Worm (Caenorhabditis elegans) whole organism, L4 larva: Measurements from ENCODE around the gene F54D5.3.

ENCODE experiments used
- F49E8.2 ChIP-seq: sonication (generic microtip); optimal IDR thresholded peaks from 2 replicates; lab custom pipeline; 2016; ENCODE audit warnings: missing compliant biosample characterization, mild to moderate bottlenecking, missing genetic modification characterization, borderline replicate concordance
- R02D3.7 ChIP-seq: fragments of 150-350 bp; sonication (generic microtip); optimal IDR thresholded peaks from 3 replicates; lab custom pipeline; 2014; ENCODE audit warnings: missing biosample characterization, missing genetic modification characterization
- T20F7.1 ChIP-seq: fragments of 200-800 bp; sonication (Bioruptor generic); optimal IDR thresholded peaks from 2 replicates; lab custom pipeline; 2018; ENCODE audit warnings: mild to moderate bottlenecking, missing genetic modification characterization, missing compliant biosample characterization
- T26A8.4 ChIP-seq: fragments of 200-800 bp; sonication (Bioruptor generic); IDR thresholded peaks from 2 replicates; pipeline ENCODE4 v1.3.6; 2022; ENCODE audit warnings: missing genetic modification characterization, missing compliant biosample characterization
- Y48G9A.11 ChIP-seq: fragments of 200-800 bp; sonication (Bioruptor generic); IDR thresholded peaks from 2 replicates; pipeline ENCODE4 v1.3.6; 2022; ENCODE audit warnings: missing genetic modification reagents, missing genetic modification characterization, missing compliant biosample characterization
- Y5F2A.4 ChIP-seq: fragments of 200-800 bp; sonication (Bioruptor generic); optimal IDR thresholded peaks from 2 replicates; lab custom pipeline; 2018; ENCODE audit warnings: mild to moderate bottlenecking, missing genetic modification characterization, missing compliant biosample characterization
- Y75B8A.6 ChIP-seq: fragments of 200-800 bp; sonication (Bioruptor generic); IDR thresholded peaks from 2 replicates; pipeline ENCODE4 v1.3.6; 2022; ENCODE audit warnings: missing genetic modification reagents, missing genetic modification characterization, missing compliant biosample characterization
- aha-1 ChIP-seq: fragments of 150-350 bp; peaks from one replicate; lab custom pipeline; 2014; ENCODE audit warnings: missing biosample characterization, missing genetic modification characterization
- ceh-32 ChIP-seq: sonication (generic microtip); optimal IDR thresholded peaks from 2 replicates; lab custom pipeline; 2016; ENCODE audit warnings: mild to moderate bottlenecking, missing genetic modification characterization, missing compliant biosample characterization; ENCODE audit not compliant: poor library complexity
- ces-1 ChIP-seq: fragments of 150-350 bp; sonication (generic microtip); optimal IDR thresholded peaks from 4 replicates; lab custom pipeline; 2014; ENCODE audit warnings: missing biosample characterization, missing genetic modification reagents, missing genetic modification characterization
- daf-16 ChIP-seq, 3 experiments: sonication (generic microtip); optimal IDR thresholded peaks; 2 replicates each; lab custom pipeline; 2016 to 2017; ENCODE audit warnings: missing genetic modification characterization in 3 of 3, missing genetic modification reagents in 3 of 3, mild to moderate bottlenecking in 2 of 3, missing compliant biosample characterization in 2 of 3, missing biosample characterization in 1 of 3, moderate library complexity in 1 of 3
- dmd-9 ChIP-seq: fragments of 200-800 bp; sonication (Bioruptor generic); IDR thresholded peaks from 2 replicates; pipeline ENCODE4 v1.3.6; 2022; ENCODE audit warnings: missing genetic modification reagents, missing genetic modification characterization, missing compliant biosample characterization
- dpl-1 ChIP-seq: fragments of 150-350 bp; optimal IDR thresholded peaks from 2 replicates; lab custom pipeline; 2014; ENCODE audit warnings: missing biosample characterization, missing genetic modification reagents, missing genetic modification characterization
- dve-1 ChIP-seq: sonication (generic microtip); optimal IDR thresholded peaks from 2 replicates; lab custom pipeline; 2017; ENCODE audit warnings: antibody characterized with exemption, mild to moderate bottlenecking, missing genetic modification characterization, missing compliant biosample characterization; ENCODE audit not compliant: insufficient read depth
- egl-43 ChIP-seq: fragments of 200-800 bp; sonication (Bioruptor generic); IDR thresholded peaks from 2 replicates; pipeline ENCODE4 v1.3.6; 2022; ENCODE audit warnings: missing genetic modification reagents, missing genetic modification characterization, missing compliant biosample characterization
- fkh-10 ChIP-seq: fragments of 150-350 bp; optimal IDR thresholded peaks from 2 replicates; lab custom pipeline; 2014; ENCODE audit warnings: missing biosample characterization, missing genetic modification reagents, missing genetic modification characterization
- hif-1 ChIP-seq, 2 experiments: sonication (generic microtip); optimal IDR thresholded peaks; 2 replicates each; lab custom pipeline; 2016 to 2017; ENCODE audit warnings: missing compliant biosample characterization in 2 of 2, missing genetic modification characterization in 2 of 2, missing genetic modification reagents in 2 of 2, missing genotype in 2 of 2, mild to moderate bottlenecking in 1 of 2
- hlh-11 ChIP-seq: fragments of 200-800 bp; sonication (Bioruptor generic); optimal IDR thresholded peaks from 2 replicates; lab custom pipeline; 2018; ENCODE audit warnings: mild to moderate bottlenecking, missing genetic modification characterization, missing compliant biosample characterization
- hlh-30 ChIP-seq: sonication (generic microtip); optimal IDR thresholded peaks from 2 replicates; lab custom pipeline; 2017; ENCODE audit warnings: antibody characterized with exemption, mild to moderate bottlenecking, missing genetic modification characterization, missing compliant biosample characterization; ENCODE audit not compliant: insufficient read depth
- hmg-1.1 ChIP-seq: fragments of 200-800 bp; sonication (Bioruptor generic); IDR thresholded peaks from 2 replicates; pipeline ENCODE4 v1.3.6; 2022; ENCODE audit warnings: missing genetic modification reagents, missing genetic modification characterization, missing compliant biosample characterization
- lsy-2 ChIP-seq, 2 experiments: fragments of 150-350 bp in 1 of 2; sonication (generic microtip) in 1 of 2; optimal IDR thresholded peaks; 2 replicates each; lab custom pipeline; 2014 to 2017; ENCODE audit warnings: missing biosample characterization in 2 of 2, missing genetic modification characterization in 2 of 2
- madf-9 ChIP-seq: fragments of 200-800 bp; sonication (Bioruptor generic); conservative IDR thresholded peaks from 2 replicates; pipeline ENCODE4 v1.3.6; 2022; ENCODE audit warnings: missing genetic modification reagents, missing genetic modification characterization, missing compliant biosample characterization
- mdl-1 ChIP-seq, 2 experiments: fragments of 150-350 bp in 1 of 2; sonication (generic microtip) in 1 of 2; optimal IDR thresholded peaks; 2 replicates each; lab custom pipeline; 2014 to 2017; ENCODE audit warnings: missing biosample characterization in 2 of 2, missing genetic modification characterization in 2 of 2
- mdt-29 ChIP-seq: fragments of 200-800 bp; sonication (Bioruptor generic); IDR thresholded peaks from 2 replicates; pipeline ENCODE4 v1.3.6; 2022; ENCODE audit warnings: missing genetic modification reagents, missing genetic modification characterization, missing compliant biosample characterization
- mes-2 ChIP-seq: sonication (generic microtip); optimal IDR thresholded peaks from 2 replicates; lab custom pipeline; 2016; ENCODE audit warnings: missing genotype, mild to moderate bottlenecking, missing genetic modification characterization, missing compliant biosample characterization; ENCODE audit not compliant: poor library complexity, severe bottlenecking
- mxl-3 ChIP-seq: fragments of 200-800 bp; sonication (Bioruptor generic); optimal IDR thresholded peaks from 2 replicates; lab custom pipeline; 2018; ENCODE audit warnings: mild to moderate bottlenecking, missing genetic modification characterization, missing compliant biosample characterization
- nhr-6 ChIP-seq: fragments of 150-350 bp; optimal IDR thresholded peaks from 2 replicates; lab custom pipeline; 2014; ENCODE audit warnings: missing biosample characterization, missing genetic modification characterization
- pha-4 ChIP-seq, 2 experiments: fragments of 150-350 bp in 1 of 2; fragments of 200-800 bp in 1 of 2; sonication (Bioruptor generic) in 1 of 2; IDR thresholded peaks in 1 of 2; optimal IDR thresholded peaks in 1 of 2; 2 replicates each; pipeline versions ENCODE4 v1.3.6 to Lab custom; 2014 to 2022; ENCODE audit warnings: missing genetic modification characterization in 2 of 2, missing genetic modification reagents in 2 of 2, missing biosample characterization in 1 of 2, missing compliant biosample characterization in 1 of 2
- rbr-2 ChIP-seq: sonication (generic microtip); optimal IDR thresholded peaks from 2 replicates; lab custom pipeline; 2016; ENCODE audit warnings: missing genotype, missing genetic modification characterization, missing compliant biosample characterization
- unc-130 ChIP-seq: sonication (generic microtip); optimal IDR thresholded peaks from 2 replicates; lab custom pipeline; 2016; ENCODE audit warnings: missing genetic modification reagents, missing genetic modification characterization, missing compliant biosample characterization
- zag-1 ChIP-seq: fragments of 150-350 bp; optimal IDR thresholded peaks from 2 replicates; lab custom pipeline; 2014; ENCODE audit warnings: missing biosample characterization, missing genetic modification characterization
- zfp-2 ChIP-seq: sonication (generic microtip); optimal IDR thresholded peaks from 2 replicates; lab custom pipeline; 2016; ENCODE audit warnings: mild to moderate bottlenecking, missing genetic modification characterization, missing compliant biosample characterization
- zip-2 ChIP-seq: fragments of 150-350 bp; optimal IDR thresholded peaks from 2 replicates; lab custom pipeline; 2014; ENCODE audit warnings: missing biosample characterization, missing genetic modification characterization

Gene F54D5.3

DNA sequence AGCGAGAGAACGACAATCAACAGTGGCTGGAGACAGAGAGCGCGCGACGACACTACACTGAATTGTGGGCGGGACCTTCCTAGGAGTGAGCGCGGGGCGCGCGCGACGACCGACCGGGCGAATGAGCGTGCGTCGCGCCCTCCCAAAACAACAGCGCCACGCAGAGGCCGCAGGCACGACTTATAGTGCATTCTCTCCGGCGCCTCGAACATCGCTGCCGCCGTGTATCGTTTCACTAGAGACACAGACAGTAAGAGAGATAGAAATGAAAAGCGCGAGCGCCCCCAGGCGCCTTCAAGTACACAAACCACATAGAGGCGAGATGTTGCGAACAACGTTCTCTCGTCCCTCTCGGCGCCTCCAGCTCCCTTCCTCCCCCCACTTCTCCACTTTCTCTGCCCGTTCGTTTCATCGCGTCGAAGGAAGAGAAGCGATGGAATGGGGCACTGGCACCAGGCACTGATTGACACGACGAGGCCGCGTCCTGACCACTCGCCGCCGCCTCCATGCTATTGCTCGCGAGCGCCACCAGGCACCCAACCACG, 48.4 kb downstream of the F54D5.3 start (continued):
- TF ChIP-seq F49E8.2 (tag; lab: Kevin White, UChicago) (no peak), dve-1 (tag; lab: Kevin White, UChicago) (peak; percentile 76), unc-130 (GFP tag; lab: Kevin White, UChicago) (no peak), T20F7.1 (GFP tag; lab: Kevin White, UChicago) (no peak), nhr-6 (tag; lab: Kevin White, UChicago) (peak; percentile 16), Y5F2A.4 (GFP tag; lab: Kevin White, UChicago) (no peak), zag-1 (tag; lab: Kevin White, UChicago) (no peak), zip-2 (tag; lab: Kevin White, UChicago) (no peak), rbr-2 (tag; lab: Kevin White, UChicago) (peak; percentile 91), mdt-29 (GFP tag; lab: Robert Waterston, UW) (peak; percentile 45; the same call in 1 of the 2 replicates), ceh-32 (peak; percentile 16)
- TF ChIP-seq, all 104 proteins: peak for 56

- peak in 1 of 2 experiments; percentile 1 for TF ChIP-seq lsy-2 (tag; optimal IDR thresholded peaks at IDR 0.05; lab: Kevin White, UChicago)
- TF ChIP-seq pha-4 (GFP tag; IDR thresholded peaks at IDR 0.05; lab: Robert Waterston, UW), result no peak
- peak; percentile 56 for TF ChIP-seq pha-4 (tag; optimal IDR thresholded peaks at IDR 0.05; lab: Kevin White, UChicago)
- TF ChIP-seq R02D3.7 (tag; lab: Kevin White, UChicago), result no peak
Observed at ce11 chrII:11620630-11621246, 49.1 kb downstream of the F54D5.3 start.

- peak in 1 of 2 experiments; percentile 18 for TF ChIP-seq hif-1 (tag; optimal IDR thresholded peaks at IDR 0.05; lab: Kevin White, UChicago)
- TF ChIP-seq zfp-2 (tag; lab: Kevin White, UChicago), result no peak
- TF ChIP-seq hlh-30, result peak; percentile 46
- TF ChIP-seq mxl-3 (GFP tag; lab: Kevin White, UChicago), result no peak
- peak; percentile 7 for TF ChIP-seq hlh-11
- TF ChIP-seq mdl-1 (tag; optimal IDR thresholded peaks at IDR 0.05; lab: Kevin White, UChicago), result peak in 1 of 2 experiments; percentile 55
- no peak for TF ChIP-seq dmd-9 (GFP tag; lab: Robert Waterston, UW)
- TF ChIP-seq T26A8.4 (GFP tag; lab: Robert Waterston, UW), result no peak
- TF ChIP-seq daf-16 (GFP tag; optimal IDR thresholded peaks at IDR 0.05; lab: Kevin White, UChicago), result peak in 1 of 2 experiments; percentile 11
- no peak for TF ChIP-seq daf-16 (tag; optimal IDR thresholded peaks at IDR 0.05; lab: Kevin White, UChicago)
- peak in 1 of 2 experiments; percentile 37 for TF ChIP-seq lsy-2 (tag; optimal IDR thresholded peaks at IDR 0.05; lab: Kevin White, UChicago)
- TF ChIP-seq ces-1, result peak; percentile 27
- peak; percentile 26 for TF ChIP-seq aha-1 (tag; lab: Kevin White, UChicago)
- 0 out of 2 replicates have a peak, but pooled peaks have one; percentile 12 for TF ChIP-seq egl-43 (GFP tag; lab: Robert Waterston, UW)
- TF ChIP-seq mes-2, result peak; percentile 7
- TF ChIP-seq rbr-2 (tag; lab: Kevin White, UChicago), result peak; percentile 43
- peak; percentile 19 for TF ChIP-seq dve-1 (tag; lab: Kevin White, UChicago)
- no peak for TF ChIP-seq Y48G9A.11
- TF ChIP-seq hmg-1.1 (GFP tag; lab: Robert Waterston, UW), result peak; percentile 51
- peak; percentile 14 for TF ChIP-seq fkh-10 (GFP tag; lab: Kevin White, UChicago)
- TF ChIP-seq dpl-1, result no peak
- TF ChIP-seq Y75B8A.6 (GFP tag; lab: Robert Waterston, UW), result no peak
- no peak for TF ChIP-seq madf-9 (GFP tag; lab: Robert Waterston, UW)
Observed at ce11 chrII:11621576-11621975, 50.0 kb downstream of the F54D5.3 start.
